Fruit fly (Drosophila melanogaster): ENCODE measurements around the gene Ncoa6.
A peak's percentile ranks its signal among the peaks of the same experiment; 100 is the strongest.

Gene Ncoa6

dm6 chr2L:5291869-5292642 lies 34.4 kb downstream of the Ncoa6 start (continued):
- no peak for TF ChIP-seq Sox102F (GFP tag; optimal IDR thresholded peaks at IDR 0.05)
- peak in 1 of 2 experiments; percentile 44 for TF ChIP-seq Pdp1 (GFP tag; optimal IDR thresholded peaks at IDR 0.05)
- no peak for TF ChIP-seq CG31388 (GFP tag; optimal IDR thresholded peaks at IDR 0.05)
- no peak for TF ChIP-seq otp (GFP tag; IDR thresholded peaks at IDR 0.05)
- no peak for TF ChIP-seq CG18262 (tag; optimal IDR thresholded peaks at IDR 0.05)
- no peak for TF ChIP-seq CG6813 (GFP tag; optimal IDR thresholded peaks at IDR 0.05)
- no peak for TF ChIP-seq CG15601 (tag; optimal IDR thresholded peaks at IDR 0.05)
- TF ChIP-seq Rfx (GFP tag; IDR thresholded peaks at IDR 0.05) = no peak
- no peak for TF ChIP-seq Lpt (GFP tag; optimal IDR thresholded peaks at IDR 0.05)
- no peak for TF ChIP-seq HmgD (GFP tag; optimal IDR thresholded peaks at IDR 0.05)
- no peak for TF ChIP-seq wor (GFP tag; IDR thresholded peaks at IDR 0.05)
- peak; percentile 77 for TF ChIP-seq CG10321 (GFP tag; IDR thresholded peaks at IDR 0.05)
- TF ChIP-seq nau (GFP tag; optimal IDR thresholded peaks at IDR 0.05) = no peak
- no peak for TF ChIP-seq Hmr (GFP tag; optimal IDR thresholded peaks at IDR 0.05)
- no peak for TF ChIP-seq CG11085 (GFP tag; IDR thresholded peaks at IDR 0.05)

dm6 chr2L:5291195-5291594 lies 35.3 kb downstream of the Ncoa6 start:
- TF ChIP-seq CG7357 (GFP tag; IDR thresholded peaks at IDR 0.05) (no peak), Med (GFP tag) (peak; percentile 41), CG7745 (tag; optimal IDR thresholded peaks at IDR 0.05) (no peak), sens (GFP tag) (peak; percentile 46), twi (tag; optimal IDR thresholded peaks at IDR 0.05) (peak; percentile 42), nau (GFP tag; optimal IDR thresholded peaks at IDR 0.05) (no peak), sens-2 (GFP tag; IDR thresholded peaks at IDR 0.05) (0 out of 2 replicates have a peak, but pooled peaks have one; percentile 15), crol (GFP tag; IDR thresholded peaks at IDR 0.05) (peak; percentile 76), kah (GFP tag; optimal IDR thresholded peaks at IDR 0.05) (no peak), mam (GFP tag; optimal IDR thresholded peaks at IDR 0.05) (no peak), caup (GFP tag; optimal IDR thresholded peaks at IDR 0.05; ENCODE audit: severe bottlenecking) (no peak), CG5180 (GFP tag; optimal IDR thresholded peaks at IDR 0.05) (peak; percentile 47), GATAe (GFP tag; conservative IDR thresholded peaks at IDR 0.05) (peak; percentile 21; the same call in 1 of the 2 replicates), gcm (GFP tag; optimal IDR thresholded peaks at IDR 0.05) (peak; percentile 74), CG15479 (GFP tag; optimal IDR thresholded peaks at IDR 0.05) (peak; percentile 19)

dm6 chr2L:5290530-5290929 lies 36.0 kb downstream of the Ncoa6 start:
- TF ChIP-seq CG32532 (GFP tag; IDR thresholded peaks at IDR 0.05) (no peak), gsb-n (tag; optimal IDR thresholded peaks at IDR 0.05) (no peak), CG30403 (GFP tag; optimal IDR thresholded peaks at IDR 0.05) (no peak), CG12236 (GFP tag; optimal IDR thresholded peaks at IDR 0.05) (no peak), CG4424 (GFP tag; optimal IDR thresholded peaks at IDR 0.05) (no peak), Hmr (GFP tag; optimal IDR thresholded peaks at IDR 0.05) (no peak), CG9817 (tag; optimal IDR thresholded peaks at IDR 0.05) (no peak), CG3065 (GFP tag; optimal IDR thresholded peaks at IDR 0.05) (no peak), CG13894 (tag; optimal IDR thresholded peaks at IDR 0.05) (no peak), psq (GFP tag; optimal IDR thresholded peaks at IDR 0.05) (no peak), slou (GFP tag; optimal IDR thresholded peaks at IDR 0.05) (no peak), grau (tag; optimal IDR thresholded peaks at IDR 0.05) (no peak), BtbVII (GFP tag; optimal IDR thresholded peaks at IDR 0.05) (no peak), stwl (tag; optimal IDR thresholded peaks at IDR 0.05) (no peak), wdn (GFP tag; IDR thresholded peaks at IDR 0.05) (no peak), fru (optimal IDR thresholded peaks at IDR 0.05) (no peak), shn (GFP tag; optimal IDR thresholded peaks at IDR 0.05) (no peak), knrl (GFP tag; IDR thresholded peaks at IDR 0.05; ENCODE audit: partially characterized antibody) (no peak)

All from whole organism, embryonic.